Worm (Caenorhabditis elegans): Measurements from ENCODE around the gene col-2.

DNA sequence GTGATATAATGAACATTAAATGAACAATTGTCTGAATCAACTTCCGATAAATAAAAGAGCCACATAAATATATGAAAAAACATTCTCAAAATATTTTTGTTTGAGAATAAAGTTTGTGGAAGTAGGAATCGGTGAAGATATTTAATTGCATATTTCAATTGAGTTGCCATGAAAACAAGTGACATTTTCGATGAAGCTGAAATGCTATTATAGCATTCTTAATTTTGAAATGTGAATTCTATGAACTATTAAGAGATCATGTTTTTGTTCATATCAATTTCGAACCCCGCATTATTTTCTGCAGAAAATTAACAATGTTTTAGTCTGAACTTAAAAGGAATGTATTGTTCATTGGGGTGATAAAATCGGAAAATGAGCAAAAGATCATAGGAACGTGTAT lies 37.0 kb upstream of the col-2 start, which contains the start of gene irld-21:
- TF ChIP-seq cog-1 (tag; optimal IDR thresholded peaks at IDR 0.05) (no peak), med-1 (GFP tag; optimal IDR thresholded peaks at IDR 0.05; ENCODE audit: insufficient read depth) (no peak), flt-1 (GFP tag; IDR thresholded peaks at IDR 0.05) (no peak), tab-1 (GFP tag; IDR thresholded peaks at IDR 0.05) (no peak), T22C8.4 (GFP tag; IDR thresholded peaks at IDR 0.05) (no peak)
